Fruit fly (Drosophila melanogaster): ENCODE data around the gene Efhc1.1.

The Efhc1.1 gene

DNA sequence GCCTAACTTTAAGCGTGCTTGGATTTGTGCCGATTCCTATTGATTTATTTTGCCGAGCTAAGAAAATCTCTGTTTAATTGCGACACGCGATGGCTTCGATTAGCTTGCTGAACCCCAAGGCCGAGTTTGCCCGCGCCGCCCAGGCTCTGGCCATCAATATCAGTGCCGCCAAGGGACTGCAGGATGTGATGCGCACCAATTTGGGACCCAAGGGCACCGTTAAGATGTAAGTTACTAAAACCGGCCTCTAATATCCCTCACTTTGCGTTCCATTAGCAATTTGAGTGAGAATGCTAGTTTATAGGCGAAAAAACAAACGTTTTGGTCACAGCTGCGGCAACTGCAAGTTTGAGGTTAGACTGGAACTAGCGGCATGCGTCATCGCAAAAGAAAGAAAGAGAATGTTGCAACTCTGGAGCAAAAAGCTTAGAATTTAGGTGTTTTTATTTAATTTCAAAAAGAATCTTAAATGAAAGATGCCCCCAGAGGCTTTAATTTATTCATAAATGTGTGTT is 36.8 kb downstream of the Efhc1.1 start:
- TF ChIP-seq topi (GFP tag; optimal IDR thresholded peaks at IDR 0.05): no peak
- TF ChIP-seq Eip93F (GFP tag; optimal IDR thresholded peaks at IDR 0.05): no peak
- no peak for TF ChIP-seq Smox (GFP tag; optimal IDR thresholded peaks at IDR 0.05)

dm6 chrX:15745905-15746681 is 37.4 kb downstream of the Efhc1.1 start, which contains the start of the genes CG8944 and CCT6:
CG8944 (minus strand) TSS chrX:15746231.
CCT6 (plus strand) TSS chrX:15746648.
- TF ChIP-seq CG11294 (GFP tag; IDR thresholded peaks at IDR 0.05) (no peak), CG32006 (GFP tag; optimal IDR thresholded peaks at IDR 0.05) (no peak), achi (GFP tag; optimal IDR thresholded peaks at IDR 0.05) (no peak), Eip78C (GFP tag) (peak; percentile 46), dac (GFP tag; optimal IDR thresholded peaks at IDR 0.05) (no peak), CG3032 (tag; optimal IDR thresholded peaks at IDR 0.05) (peak; percentile 7), Sox15 (GFP tag; optimal IDR thresholded peaks at IDR 0.05) (no peak), pdm3 (GFP tag; optimal IDR thresholded peaks at IDR 0.05) (no peak), fkh (GFP tag; optimal IDR thresholded peaks at IDR 0.05) (no peak), lz (GFP tag; optimal IDR thresholded peaks at IDR 0.05) (peak; percentile 20), Sox102F (GFP tag; optimal IDR thresholded peaks at IDR 0.05) (no peak), net (GFP tag; optimal IDR thresholded peaks at IDR 0.05) (no peak), CG31627 (GFP tag; optimal IDR thresholded peaks at IDR 0.05) (no peak), CG6792 (GFP tag; optimal IDR thresholded peaks at IDR 0.05) (no peak), Ets21C (GFP tag; optimal IDR thresholded peaks at IDR 0.05) (peak; percentile 7), Hr39 (GFP tag; optimal IDR thresholded peaks at IDR 0.05) (no peak), salr (GFP tag; optimal IDR thresholded peaks at IDR 0.05) (no peak)

DNA sequence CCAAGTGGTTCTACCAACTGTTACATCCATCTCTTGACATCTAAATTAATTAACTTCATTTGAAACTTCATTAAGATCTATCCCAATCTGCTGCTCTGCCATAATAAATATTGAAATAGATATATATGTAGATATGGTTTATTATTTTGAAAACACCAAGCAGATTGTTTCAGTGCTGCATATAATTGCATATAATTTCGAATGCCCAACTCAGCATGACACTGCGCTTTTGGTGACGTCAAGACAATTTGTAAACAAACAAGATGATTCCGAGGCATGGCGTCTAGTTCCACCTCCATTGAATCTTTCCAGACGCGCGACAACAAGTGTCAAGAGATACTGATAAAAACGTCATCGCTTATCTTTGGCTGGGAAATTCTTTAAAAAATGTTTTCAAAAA is 42.6 kb downstream of the Efhc1.1 start:
- TF ChIP-seq CG9139 (GFP tag; optimal IDR thresholded peaks at IDR 0.05) (no peak), svp (GFP tag) (peak; percentile 47), CG15336 (GFP tag; IDR thresholded peaks at IDR 0.05) (0 out of 2 replicates have a peak, but pooled peaks have one; percentile 6)

- TF ChIP-seq OdsH (GFP tag; optimal IDR thresholded peaks at IDR 0.05) (peak; percentile 46), Eip75B (GFP tag; optimal IDR thresholded peaks at IDR 0.05) (peak; percentile 36), Met (GFP tag; optimal IDR thresholded peaks at IDR 0.05) (peak; percentile 66), dsx (GFP tag; optimal IDR thresholded peaks at IDR 0.05; ENCODE audit: poor library complexity, severe bottlenecking) (peak; percentile 4), dac (GFP tag; optimal IDR thresholded peaks at IDR 0.05) (no peak), CG11294 (GFP tag; IDR thresholded peaks at IDR 0.05) (peak; percentile 15; the same call in 1 of the 2 replicates), fd85E (GFP tag; optimal IDR thresholded peaks at IDR 0.05) (no peak), CG10669 (GFP tag; optimal IDR thresholded peaks at IDR 0.05) (no peak), pdm3 (GFP tag; optimal IDR thresholded peaks at IDR 0.05) (peak; percentile 62), CG8119 (GFP tag; IDR thresholded peaks at IDR 0.05) (peak; percentile 56; the same call in 2 of the 3 replicates), CG6854 (GFP tag; optimal IDR thresholded peaks at IDR 0.05) (no peak), Hr38 (GFP tag; optimal IDR thresholded peaks at IDR 0.05) (no peak), fkh (GFP tag; optimal IDR thresholded peaks at IDR 0.05) (peak; percentile 68), Eip78C (GFP tag) (peak; percentile 83), ss (GFP tag; optimal IDR thresholded peaks at IDR 0.05) (no peak), CG4318 (GFP tag; optimal IDR thresholded peaks at IDR 0.05) (no peak), net (GFP tag; optimal IDR thresholded peaks at IDR 0.05) (no peak), CG6808 (GFP tag; optimal IDR thresholded peaks at IDR 0.05) (no peak), Sox15 (GFP tag; optimal IDR thresholded peaks at IDR 0.05) (no peak), Eip93F (GFP tag; optimal IDR thresholded peaks at IDR 0.05) (peak; percentile 46), CG8632 (GFP tag; optimal IDR thresholded peaks at IDR 0.05) (peak; percentile 43), svp (GFP tag) (peak; percentile 87), CG3032 (tag; optimal IDR thresholded peaks at IDR 0.05) (peak; percentile 10), CG8319 (GFP tag; optimal IDR thresholded peaks at IDR 0.05) (no peak), CG7368 (GFP tag; optimal IDR thresholded peaks at IDR 0.05) (no peak), CG31627 (GFP tag; optimal IDR thresholded peaks at IDR 0.05) (peak; percentile 48), salr (GFP tag; optimal IDR thresholded peaks at IDR 0.05) (no peak), Smox (GFP tag; optimal IDR thresholded peaks at IDR 0.05) (peak; percentile 60), spab (GFP tag; optimal IDR thresholded peaks at IDR 0.05) (no peak), CG34406 (GFP tag; optimal IDR thresholded peaks at IDR 0.05) (peak; percentile 36), CG6276 (GFP tag; optimal IDR thresholded peaks at IDR 0.05) (no peak), Sox14 (GFP tag; optimal IDR thresholded peaks at IDR 0.05) (peak; percentile 63), CG6792 (GFP tag; optimal IDR thresholded peaks at IDR 0.05) (peak; percentile 45)
Observed at dm6 chrX:15740288-15740726, 43.2 kb downstream of the Efhc1.1 start.

Measured in whole organism, prepupa.